Worm (Caenorhabditis elegans) whole organism, L2 larva: ENCODE results near the gene znf-474.

ENCODE experiments used
- Y55F3AM.14 ChIP-seq: fragments of 200-800 bp; sonication (Bioruptor generic); optimal IDR thresholded peaks from 2 replicates; lab custom pipeline; 2018; ENCODE audit warnings: mild to moderate bottlenecking, missing genetic modification characterization, missing compliant biosample characterization
- ZK546.5 ChIP-seq: sonication (generic microtip); optimal IDR thresholded peaks from 2 replicates; lab custom pipeline; 2017; ENCODE audit warnings: missing biosample characterization, missing genetic modification characterization
- alr-1 ChIP-seq: fragments of 150-350 bp; optimal IDR thresholded peaks from 2 replicates; lab custom pipeline; 2014; ENCODE audit warnings: missing biosample characterization, missing genetic modification characterization
- blmp-1 ChIP-seq: sonication (generic microtip); optimal IDR thresholded peaks from 2 replicates; lab custom pipeline; 2017; ENCODE audit warnings: missing genetic modification characterization, mild to moderate bottlenecking, missing compliant biosample characterization, antibody characterized with exemption, moderate library complexity; ENCODE audit not compliant: insufficient read depth
- lin-11 ChIP-seq: fragments of 150-350 bp; sonication (generic microtip); optimal IDR thresholded peaks from 2 replicates; lab custom pipeline; 2014; ENCODE audit warnings: missing biosample characterization, missing genetic modification characterization, inconsistent platforms, mixed read lengths
- lsy-2 ChIP-seq, 2 experiments: fragments of 150-350 bp in 1 of 2; sonication (generic microtip) in 1 of 2; optimal IDR thresholded peaks; 2 replicates each; lab custom pipeline; 2014 to 2017; ENCODE audit warnings: missing biosample characterization in 2 of 2, missing genetic modification characterization in 2 of 2
- sma-3 ChIP-seq: sonication (generic microtip); optimal IDR thresholded peaks from 2 replicates; lab custom pipeline; 2016; ENCODE audit warnings: missing genetic modification reagents, missing genetic modification characterization, missing compliant biosample characterization
- snpc-4 ChIP-seq: fragments of 150-350 bp; optimal IDR thresholded peaks from 2 replicates; lab custom pipeline; 2014; ENCODE audit warnings: missing biosample characterization, missing genetic modification characterization
- ztf-4 ChIP-seq: fragments of 150-350 bp; optimal IDR thresholded peaks from 2 replicates; lab custom pipeline; 2014; ENCODE audit warnings: missing biosample characterization, missing genetic modification characterization

ce11 chrX:12171631-12172348 lies 22.1 kb downstream of the znf-474 start, which contains the start of gene F57G12.1:
- TF ChIP-seq Y55F3AM.14 (GFP tag; lab: Kevin White, UChicago) (peak; percentile 51), ztf-4 (tag; lab: Kevin White, UChicago) (peak; percentile 52), alr-1 (tag; lab: Kevin White, UChicago) (no peak), blmp-1 (peak; percentile 23), snpc-4 (tag; lab: Kevin White, UChicago) (peak; percentile 60), sma-3 (peak; percentile 22), ZK546.5 (tag; lab: Kevin White, UChicago) (no peak), lin-11 (tag; lab: Kevin White, UChicago) (peak; percentile 84), lsy-2 (tag; optimal IDR thresholded peaks at IDR 0.05; lab: Kevin White, UChicago) (peak; percentile 48 to 74)
